Fruit fly (Drosophila melanogaster): Measurements from ENCODE around the gene Hsp23.

Hsp23 gene

DNA sequence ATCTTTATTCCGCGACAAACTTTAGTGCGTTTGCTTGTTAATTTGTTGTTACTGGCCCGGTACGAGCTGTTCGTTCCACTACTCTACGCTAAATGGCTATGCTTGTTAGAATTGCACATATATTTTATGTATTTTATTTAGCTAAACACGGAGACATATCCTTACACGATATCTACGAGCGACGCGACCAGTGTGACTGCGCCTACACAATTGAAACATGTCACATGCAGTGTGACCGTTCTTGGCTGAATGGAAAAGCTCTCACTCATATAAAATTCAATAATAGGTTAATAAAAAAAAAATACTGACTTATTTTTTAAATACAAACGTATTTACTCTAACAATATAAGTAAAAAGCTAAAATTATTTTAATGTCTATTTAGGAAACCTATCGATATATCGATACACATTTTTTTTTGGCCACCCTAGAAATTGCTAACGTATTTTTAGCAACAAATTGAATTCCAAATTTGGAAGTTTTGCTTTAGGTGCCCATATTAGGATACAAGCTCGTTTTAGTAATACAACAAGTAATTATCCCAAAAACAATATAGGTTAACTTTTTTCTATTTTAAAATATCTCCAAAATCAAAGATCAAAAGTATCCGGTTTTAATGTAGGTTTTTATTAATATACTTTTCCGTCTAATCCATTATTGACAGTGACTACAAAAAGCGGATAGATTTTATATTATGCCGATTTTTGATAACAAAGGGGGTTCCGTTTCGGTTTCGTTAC is 17.5 kb downstream of the Hsp23 start, which contains the start of gene CG4080 (continued):
- no peak for TF ChIP-seq dpn (GFP tag; optimal IDR thresholded peaks at IDR 0.05)
- TF ChIP-seq grau (tag; optimal IDR thresholded peaks at IDR 0.05): peak; percentile 51
- TF ChIP-seq CG6813 (GFP tag; optimal IDR thresholded peaks at IDR 0.05): no peak
- no peak for TF ChIP-seq fru (optimal IDR thresholded peaks at IDR 0.05)
- TF ChIP-seq sr (GFP tag; IDR thresholded peaks at IDR 0.05): no peak
- no peak for TF ChIP-seq CG13123 (GFP tag; optimal IDR thresholded peaks at IDR 0.05)
- TF ChIP-seq hkb (optimal IDR thresholded peaks at IDR 0.05): peak; percentile 6
- TF ChIP-seq hkb (GFP tag; IDR thresholded peaks at IDR 0.05): 0 out of 2 replicates have a peak, but pooled peaks have one; percentile 19
- TF ChIP-seq Sry-β (GFP tag; optimal IDR thresholded peaks at IDR 0.05): no peak
- TF ChIP-seq prd (optimal IDR thresholded peaks at IDR 0.05): no peak
- TF ChIP-seq prd (GFP tag; IDR thresholded peaks at IDR 0.05): no peak
- TF ChIP-seq Elba2 (GFP tag; optimal IDR thresholded peaks at IDR 0.05): no peak
- no peak for TF ChIP-seq CG7372 (GFP tag; IDR thresholded peaks at IDR 0.05)
- no peak for TF ChIP-seq CG9876 (GFP tag; optimal IDR thresholded peaks at IDR 0.05)
- no peak for TF ChIP-seq CG12219 (GFP tag; optimal IDR thresholded peaks at IDR 0.05)
- TF ChIP-seq sisA (GFP tag; IDR thresholded peaks at IDR 0.05): no peak
- TF ChIP-seq Camta (GFP tag; optimal IDR thresholded peaks at IDR 0.05): peak; percentile 16
- no peak for TF ChIP-seq CG12071 (GFP tag; optimal IDR thresholded peaks at IDR 0.05)
- TF ChIP-seq E2f1 (GFP tag; IDR thresholded peaks at IDR 0.05): peak; percentile 25; the same call in 1 of the 2 replicates
- TF ChIP-seq ERR (GFP tag; optimal IDR thresholded peaks at IDR 0.05): no peak
- TF ChIP-seq CG31365 (tag; optimal IDR thresholded peaks at IDR 0.05): no peak
- TF ChIP-seq CG17612 (GFP tag; IDR thresholded peaks at IDR 0.05): no peak
- no peak; the same call in 1 of the 2 replicates for TF ChIP-seq CG9932 (GFP tag; IDR thresholded peaks at IDR 0.05)
- no peak for TF ChIP-seq nau (GFP tag; optimal IDR thresholded peaks at IDR 0.05)
- TF ChIP-seq NC2α (GFP tag; optimal IDR thresholded peaks at IDR 0.05): no peak
- no peak for TF ChIP-seq Ssrp (tag; optimal IDR thresholded peaks at IDR 0.05)
- no peak for TF ChIP-seq CG10979 (tag; optimal IDR thresholded peaks at IDR 0.05)
- no peak for TF ChIP-seq yki (optimal IDR thresholded peaks at IDR 0.05)
- peak; percentile 33 for TF ChIP-seq CG10543 (GFP tag; optimal IDR thresholded peaks at IDR 0.05)
- TF ChIP-seq CG8290 (GFP tag; optimal IDR thresholded peaks at IDR 0.05): peak; percentile 22
- peak; percentile 32 to 36 for TF ChIP-seq CG8290 (tag; optimal IDR thresholded peaks at IDR 0.05)
- no peak for TF ChIP-seq tap (tag; optimal IDR thresholded peaks at IDR 0.05)
- no peak for TF ChIP-seq rib (GFP tag; IDR thresholded peaks at IDR 0.05)
- TF ChIP-seq CG6689 (GFP tag; IDR thresholded peaks at IDR 0.05): 0 out of 2 replicates have a peak, but pooled peaks have one; percentile 18
- TF ChIP-seq CG4282 (GFP tag; optimal IDR thresholded peaks at IDR 0.05): no peak
- TF ChIP-seq CG2129 (GFP tag; IDR thresholded peaks at IDR 0.05; ENCODE audit: partially characterized antibody): peak; percentile 62; the same call in 1 of the 2 replicates
- no peak for TF ChIP-seq CG8944 (GFP tag; optimal IDR thresholded peaks at IDR 0.05)
- peak; percentile 25 for TF ChIP-seq CG7987 (GFP tag; optimal IDR thresholded peaks at IDR 0.05)
- no peak for TF ChIP-seq onecut (GFP tag; IDR thresholded peaks at IDR 0.05)
- TF ChIP-seq vvl (GFP tag; IDR thresholded peaks at IDR 0.05): peak; percentile 72
- peak; percentile 60 for TF ChIP-seq CG30020 (tag; optimal IDR thresholded peaks at IDR 0.05)
- TF ChIP-seq Stat92E (GFP tag; optimal IDR thresholded peaks at IDR 0.05): peak in 1 of 3 experiments; percentile 17
- no peak for TF ChIP-seq Chrac-16 (GFP tag; optimal IDR thresholded peaks at IDR 0.05)
- TF ChIP-seq tna (GFP tag; IDR thresholded peaks at IDR 0.05; ENCODE audit: partially characterized antibody): peak; percentile 55
- no peak for TF ChIP-seq CrebB (tag; optimal IDR thresholded peaks at IDR 0.05)
- no peak for TF ChIP-seq CG2202 (tag; optimal IDR thresholded peaks at IDR 0.05)
- peak; percentile 65; the same call in 1 of the 3 replicates for TF ChIP-seq Opbp (GFP tag; IDR thresholded peaks at IDR 0.05; ENCODE audit: partially characterized antibody)
- TF ChIP-seq CG14014 (GFP tag; IDR thresholded peaks at IDR 0.05): peak; percentile 47; the same call in 1 of the 2 replicates
- TF ChIP-seq CG1792 (GFP tag; optimal IDR thresholded peaks at IDR 0.05): no peak
- no peak for TF ChIP-seq gcm2 (GFP tag; optimal IDR thresholded peaks at IDR 0.05)

All from whole organism, embryonic.